Worm (Caenorhabditis elegans) whole organism, L3 larva: ENCODE data around the gene csa-1.

Experiments
- R02D3.7 ChIP-seq: fragments of 150-350 bp; optimal IDR thresholded peaks from 2 replicates; lab custom pipeline; 2014; ENCODE audit warnings: missing biosample characterization, missing genetic modification characterization
- ZK546.5 ChIP-seq: sonication (generic microtip); optimal IDR thresholded peaks from 2 replicates; lab custom pipeline; 2017; ENCODE audit warnings: missing biosample characterization, missing genetic modification characterization
- aly-2 ChIP-seq: fragments of 150-350 bp; optimal IDR thresholded peaks from 2 replicates; lab custom pipeline; 2014; ENCODE audit warnings: missing biosample characterization, missing genetic modification characterization
- ama-1 ChIP-seq: fragments of 150-350 bp; optimal IDR thresholded peaks from 2 replicates; lab custom pipeline; 2018
- ceh-28 ChIP-seq: fragments of 150-350 bp; optimal IDR thresholded peaks from 2 replicates; lab custom pipeline; 2014; ENCODE audit warnings: missing biosample characterization, missing genetic modification reagents, missing genetic modification characterization
- ceh-82 ChIP-seq: fragments of 150-350 bp; optimal IDR thresholded peaks from 2 replicates; lab custom pipeline; 2014; ENCODE audit warnings: missing biosample characterization, missing genetic modification characterization
- egl-27 ChIP-seq: sonication (generic microtip); optimal IDR thresholded peaks from 4 replicates; lab custom pipeline; 2017; ENCODE audit warnings: missing biosample characterization, missing genetic modification reagents, missing genetic modification characterization
- egl-5 ChIP-seq: fragments of 150-350 bp; optimal IDR thresholded peaks from 2 replicates; lab custom pipeline; 2017; ENCODE audit warnings: missing biosample characterization, missing genetic modification reagents, missing genetic modification characterization, inconsistent platforms
- elt-1 ChIP-seq: fragments of 150-350 bp; optimal IDR thresholded peaks from 2 replicates; lab custom pipeline; 2014; ENCODE audit warnings: missing biosample characterization, missing genetic modification characterization
- elt-3 ChIP-seq, 3 experiments: fragments of 150-350 bp in 1 of 3; sonication (generic microtip) in 2 of 3; optimal IDR thresholded peaks; 2 replicates in 2 of 3; 4 replicates in 1 of 3; lab custom pipeline; 2014 to 2017; ENCODE audit warnings: missing biosample characterization in 3 of 3, missing genetic modification characterization in 3 of 3
- eor-1 ChIP-seq, 2 experiments: fragments of 150-350 bp; optimal IDR thresholded peaks; 2 replicates each; lab custom pipeline; 2014 to 2018; ENCODE audit warnings: missing biosample characterization in 2 of 2, missing genetic modification characterization in 2 of 2
- fkh-2 ChIP-seq: fragments of 150-350 bp; optimal IDR thresholded peaks from 2 replicates; lab custom pipeline; 2014; ENCODE audit warnings: missing biosample characterization, missing genetic modification reagents, missing genetic modification characterization
- hmg-11 ChIP-seq: sonication (generic microtip); optimal IDR thresholded peaks from 2 replicates; lab custom pipeline; 2016; ENCODE audit warnings: missing genetic modification characterization, missing compliant biosample characterization
- lin-15B ChIP-seq: fragments of 150-350 bp; optimal IDR thresholded peaks from 2 replicates; lab custom pipeline; 2014; ENCODE audit warnings: missing biosample characterization, missing genetic modification characterization
- lin-39 ChIP-seq: fragments of 150-350 bp; optimal IDR thresholded peaks from 2 replicates; lab custom pipeline; 2018; ENCODE audit warnings: missing biosample characterization, missing genetic modification reagents, missing genetic modification characterization
- lsy-12 ChIP-seq: sonication (generic microtip); optimal IDR thresholded peaks from 2 replicates; lab custom pipeline; 2016; ENCODE audit warnings: mild to moderate bottlenecking, missing genetic modification characterization, missing compliant biosample characterization
- mml-1 ChIP-seq: fragments of 150-350 bp; sonication (generic microtip); optimal IDR thresholded peaks from 3 replicates; lab custom pipeline; 2014; ENCODE audit warnings: missing biosample characterization, missing genetic modification characterization
- nfya-1 ChIP-seq: sonication (generic microtip); optimal IDR thresholded peaks from 2 replicates; lab custom pipeline; 2017; ENCODE audit warnings: missing genetic modification characterization, mild to moderate bottlenecking, missing compliant biosample characterization, antibody characterized with exemption, moderate library complexity; ENCODE audit not compliant: insufficient read depth
- nhr-11 ChIP-seq: fragments of 150-350 bp; optimal IDR thresholded peaks from 2 replicates; lab custom pipeline; 2014; ENCODE audit warnings: missing biosample characterization, missing genetic modification characterization
- nhr-23 ChIP-seq: fragments of 150-350 bp; optimal IDR thresholded peaks from 2 replicates; lab custom pipeline; 2014; ENCODE audit warnings: missing biosample characterization, missing genetic modification reagents, missing genetic modification characterization
- nhr-237 ChIP-seq: fragments of 150-350 bp; optimal IDR thresholded peaks from 2 replicates; lab custom pipeline; 2014; ENCODE audit warnings: missing biosample characterization, missing genetic modification characterization
- nhr-25 ChIP-seq: sonication (generic microtip); optimal IDR thresholded peaks from 2 replicates; lab custom pipeline; 2017; ENCODE audit warnings: missing biosample characterization, missing genetic modification characterization
- nhr-28 ChIP-seq: fragments of 150-350 bp; optimal IDR thresholded peaks from 2 replicates; lab custom pipeline; 2014; ENCODE audit warnings: missing biosample characterization, missing genetic modification characterization
- nhr-43 ChIP-seq: sonication (generic microtip); optimal IDR thresholded peaks from 2 replicates; lab custom pipeline; 2016; ENCODE audit warnings: mild to moderate bottlenecking, missing genetic modification characterization, missing compliant biosample characterization; ENCODE audit not compliant: poor library complexity, severe bottlenecking
- nhr-67 ChIP-seq: fragments of 150-350 bp; optimal IDR thresholded peaks from 2 replicates; lab custom pipeline; 2014; ENCODE audit warnings: missing biosample characterization, missing genetic modification characterization
- nhr-76 ChIP-seq: fragments of 150-350 bp; sonication (generic microtip); optimal IDR thresholded peaks from 5 replicates; lab custom pipeline; 2014; ENCODE audit warnings: missing biosample characterization, missing genetic modification characterization
- nhr-77 ChIP-seq: fragments of 150-350 bp; optimal IDR thresholded peaks from 2 replicates; lab custom pipeline; 2014; ENCODE audit warnings: missing biosample characterization, missing genetic modification characterization
- pqm-1 ChIP-seq: fragments of 150-350 bp; optimal IDR thresholded peaks from 2 replicates; lab custom pipeline; 2017; ENCODE audit warnings: missing biosample characterization, missing genetic modification characterization, inconsistent platforms
- skn-1 ChIP-seq: fragments of 150-350 bp; optimal IDR thresholded peaks from 2 replicates; lab custom pipeline; 2014; ENCODE audit warnings: missing biosample characterization, missing genetic modification characterization
- snpc-4 ChIP-seq: fragments of 150-350 bp; optimal IDR thresholded peaks from 2 replicates; lab custom pipeline; 2014; ENCODE audit warnings: missing biosample characterization, missing genetic modification characterization
- tbx-2 ChIP-seq: sonication (generic microtip); optimal IDR thresholded peaks from 2 replicates; lab custom pipeline; 2016; ENCODE audit warnings: mild to moderate bottlenecking, missing genetic modification characterization, missing compliant biosample characterization
- unc-39 ChIP-seq: sonication (generic microtip); optimal IDR thresholded peaks from 4 replicates; lab custom pipeline; 2017; ENCODE audit warnings: missing biosample characterization, missing genetic modification characterization
- ztf-11 ChIP-seq: fragments of 150-350 bp; optimal IDR thresholded peaks from 2 replicates; lab custom pipeline; 2014; ENCODE audit warnings: missing biosample characterization, missing genetic modification characterization
- ztf-4 ChIP-seq: fragments of 150-350 bp; optimal IDR thresholded peaks from 2 replicates; lab custom pipeline; 2014; ENCODE audit warnings: missing biosample characterization, missing genetic modification characterization

csa-1 gene

DNA sequence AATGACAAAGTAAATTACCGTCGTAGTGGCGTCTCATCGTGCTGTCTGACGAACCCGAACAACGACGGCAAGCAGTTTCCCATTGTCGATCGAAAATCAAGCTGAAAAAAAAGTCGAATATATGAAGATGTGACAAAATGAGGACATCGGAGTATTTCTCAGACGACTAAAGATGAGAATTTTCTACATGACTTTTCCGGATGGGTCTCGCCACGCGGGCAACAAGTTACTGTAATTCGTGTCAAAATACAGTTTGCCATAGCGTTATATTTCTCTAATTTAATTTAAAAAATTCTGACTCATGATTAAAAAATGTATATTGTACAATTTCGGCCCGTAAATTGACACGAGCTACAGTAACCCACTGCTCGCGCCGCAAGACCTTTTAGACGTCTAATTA, 46.6 kb downstream of the csa-1 start, which contains the start of gene C01G6.4:
C01G6.4 (minus strand) TSS at position 101 of the 400 bp plus-strand sequence.
- TF ChIP-seq unc-39 = no peak
- TF ChIP-seq ceh-28 (tag; lab: Kevin White, UChicago) = no peak
- no peak for TF ChIP-seq lin-15B (tag; lab: Kevin White, UChicago)
- TF ChIP-seq nhr-28 (tag; lab: Kevin White, UChicago) = no peak
- TF ChIP-seq tbx-2 = no peak
- TF ChIP-seq ZK546.5 (tag; lab: Kevin White, UChicago) = no peak
- no peak for TF ChIP-seq nhr-77 (tag; lab: Kevin White, UChicago)
- TF ChIP-seq ztf-4 = no peak
- no peak for TF ChIP-seq egl-27 (tag; lab: Kevin White, UChicago)
- TF ChIP-seq nhr-25 = no peak
- TF ChIP-seq elt-3 (tag; optimal IDR thresholded peaks at IDR 0.05; lab: Kevin White, UChicago) = no peak
- TF ChIP-seq fkh-2 (tag; lab: Kevin White, UChicago) = no peak
- TF ChIP-seq lin-39 (tag; lab: Kevin White, UChicago) = no peak
- no peak for TF ChIP-seq snpc-4 (tag; lab: Kevin White, UChicago)
- TF ChIP-seq aly-2 (tag; lab: Kevin White, UChicago) = no peak
- TF ChIP-seq, all 47 proteins: peak for 0

DNA sequence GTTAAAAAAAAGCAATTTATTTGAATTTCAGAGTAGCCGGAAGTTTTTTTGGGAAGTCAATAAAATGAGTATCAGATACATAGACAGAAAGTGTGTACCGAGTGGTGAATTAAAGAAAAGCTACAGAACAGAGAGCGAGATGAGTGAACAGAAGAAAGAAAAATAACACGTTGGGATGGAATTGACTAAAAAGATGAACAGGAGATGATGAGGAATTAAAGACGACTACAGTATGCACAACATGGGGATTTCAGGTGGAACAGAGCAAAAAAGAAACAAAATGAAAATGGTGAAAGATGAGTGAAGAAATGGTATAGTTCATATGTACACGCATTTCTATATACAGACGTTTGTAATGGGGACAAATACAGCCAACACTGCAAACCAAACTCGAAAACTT, 48.2 kb downstream of the csa-1 start:
- no peak for TF ChIP-seq eor-1 (tag; optimal IDR thresholded peaks at IDR 0.05; lab: Kevin White, UChicago)
- TF ChIP-seq nhr-25 = no peak
- TF ChIP-seq ceh-28 (tag; lab: Kevin White, UChicago) = no peak
- no peak for TF ChIP-seq elt-3 (tag; optimal IDR thresholded peaks at IDR 0.05; lab: Kevin White, UChicago)
- no peak for TF ChIP-seq mml-1
- TF ChIP-seq nhr-23 (tag; lab: Kevin White, UChicago) = no peak
- TF ChIP-seq elt-1 (tag; lab: Kevin White, UChicago) = no peak
- no peak for TF ChIP-seq nhr-237 (tag; lab: Kevin White, UChicago)
- TF ChIP-seq egl-5 (tag; lab: Kevin White, UChicago) = no peak
- no peak for TF ChIP-seq skn-1
- no peak for TF ChIP-seq lin-39 (tag; lab: Kevin White, UChicago)
- TF ChIP-seq ztf-4 = no peak
- TF ChIP-seq nhr-76 (tag; lab: Kevin White, UChicago) = no peak
- no peak for TF ChIP-seq nhr-67 (tag; lab: Kevin White, UChicago)

DNA sequence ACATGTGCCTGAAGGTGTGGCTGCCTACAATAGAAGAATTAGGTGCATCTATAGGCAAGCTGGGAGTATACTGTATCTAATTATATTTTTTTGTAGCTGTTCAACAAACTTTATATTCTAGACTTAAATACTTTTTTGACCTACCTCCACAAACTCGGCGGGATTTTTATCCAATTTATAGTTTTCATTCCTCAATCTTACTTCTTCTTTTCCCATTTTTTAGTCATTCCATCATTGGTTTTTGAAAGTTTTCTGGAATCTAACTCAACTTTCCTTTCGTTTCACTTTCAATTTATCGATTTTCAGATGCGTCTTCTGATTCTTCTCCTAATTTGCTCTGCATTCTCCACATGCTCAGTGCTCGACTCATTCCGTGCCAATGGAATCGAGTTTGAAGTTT, 49.9 kb downstream of the csa-1 start, which contains the start of gene C01G6.3:
C01G6.3 (plus strand) TSS at position 301 of the 400 bp plus-strand sequence.
- TF ChIP-seq ztf-4 (no peak), tbx-2 (no peak), elt-3 (tag; optimal IDR thresholded peaks at IDR 0.05; lab: Kevin White, UChicago) (no peak)
- TF ChIP-seq, all 47 proteins: peak for 0

DNA sequence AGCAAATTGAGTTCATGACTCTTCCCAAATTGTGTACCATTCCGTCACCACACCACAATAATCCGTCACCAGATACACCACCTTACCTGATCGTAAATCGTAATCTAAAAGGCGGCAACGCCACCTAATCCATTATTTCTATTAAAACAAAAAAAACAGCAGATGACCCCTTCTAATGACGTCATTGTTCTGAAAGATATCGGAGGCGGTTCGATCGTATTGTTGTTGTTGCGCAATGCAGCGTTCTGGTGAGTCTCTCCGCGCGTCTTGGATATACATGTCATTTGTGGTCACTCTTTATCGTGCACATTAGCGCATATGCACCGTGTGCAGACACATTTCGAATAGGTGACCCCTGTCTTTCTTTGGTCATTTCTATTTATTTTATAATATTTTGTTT, 50.5 kb downstream of the csa-1 start:
- no peak for TF ChIP-seq ztf-4
- no peak for TF ChIP-seq nhr-43 (tag; lab: Kevin White, UChicago)
- TF ChIP-seq snpc-4 (tag; lab: Kevin White, UChicago) = no peak
- no peak for TF ChIP-seq ceh-28 (tag; lab: Kevin White, UChicago)
- no peak for TF ChIP-seq pqm-1 (tag; lab: Kevin White, UChicago)
- no peak for TF ChIP-seq egl-27 (tag; lab: Kevin White, UChicago)
- TF ChIP-seq nhr-76 (tag; lab: Kevin White, UChicago) = no peak
- no peak for TF ChIP-seq nfya-1 (tag; lab: Kevin White, UChicago)
- TF ChIP-seq ama-1 (lab: Kevin White, UChicago) = no peak
- TF ChIP-seq ztf-11 (tag; lab: Kevin White, UChicago) = no peak
- TF ChIP-seq nhr-11 (tag; lab: Kevin White, UChicago) = no peak
- TF ChIP-seq R02D3.7 = no peak
- no peak for TF ChIP-seq hmg-11 (tag; lab: Kevin White, UChicago)
- TF ChIP-seq eor-1 (tag; optimal IDR thresholded peaks at IDR 0.05; lab: Kevin White, UChicago) = no peak
- TF ChIP-seq fkh-2 (tag; lab: Kevin White, UChicago) = no peak
- TF ChIP-seq ceh-82 (tag; lab: Kevin White, UChicago) = no peak
- no peak for TF ChIP-seq lsy-12
